Fruit fly (Drosophila melanogaster) whole organism, pupa: ENCODE results near the gene CG3792.
A peak's percentile ranks its signal among the peaks of the same experiment; 100 is the strongest.

ENCODE experiments used
- CG10348 ChIP-seq: fragments of 200-800 bp; sonication (Bioruptor generic); IDR thresholded peaks from 2 replicates; pipeline ENCODE4 v1.3.6; 2022; ENCODE audit warnings: missing biosample characterization, missing genetic modification characterization
- CG12605 ChIP-seq: fragments of 200-800 bp; sonication (Bioruptor generic); IDR thresholded peaks from 2 replicates; pipeline ENCODE4 v1.3.6; 2022; ENCODE audit warnings: missing biosample characterization, missing genetic modification characterization
- CG13204 ChIP-seq: fragments of 200-800 bp; sonication (Bioruptor generic); optimal IDR thresholded peaks from 2 replicates; lab custom pipeline; 2018; ENCODE audit warnings: missing biosample characterization, mild to moderate bottlenecking, missing genetic modification characterization, moderate library complexity
- CG14655 ChIP-seq: fragments of 200-800 bp; sonication (Bioruptor generic); optimal IDR thresholded peaks from 3 replicates; lab custom pipeline; 2017; ENCODE audit warnings: mild to moderate bottlenecking, missing biosample characterization, missing genetic modification reagents, missing genetic modification characterization
- CG15710 ChIP-seq: fragments of 200-800 bp; sonication (Bioruptor generic); optimal IDR thresholded peaks from 2 replicates; lab custom pipeline; 2018; ENCODE audit warnings: missing biosample characterization, mild to moderate bottlenecking, missing genetic modification characterization, moderate library complexity
- CG17806 ChIP-seq: fragments of 200-800 bp; sonication (Bioruptor generic); optimal IDR thresholded peaks from 2 replicates; lab custom pipeline; 2018; ENCODE audit warnings: missing biosample characterization, mild to moderate bottlenecking, missing genetic modification characterization, moderate library complexity
- CG32121 ChIP-seq: fragments of 200-800 bp; sonication (Bioruptor generic); IDR thresholded peaks from 2 replicates; pipeline ENCODE4 v1.3.6; 2022; ENCODE audit warnings: missing biosample characterization, missing genetic modification characterization
- CG34367 ChIP-seq: fragments of 200-800 bp; sonication (Bioruptor generic); optimal IDR thresholded peaks from 2 replicates; lab custom pipeline; 2018; ENCODE audit warnings: missing biosample characterization, mild to moderate bottlenecking, missing genetic modification characterization
- CG4496 ChIP-seq: fragments of 200-800 bp; sonication (Bioruptor generic); IDR thresholded peaks from 3 replicates; pipeline ENCODE4 v1.3.6; 2022; ENCODE audit warnings: missing biosample characterization, missing genetic modification characterization
- CG8159 ChIP-seq: fragments of 200-800 bp; sonication (Bioruptor generic); optimal IDR thresholded peaks from 3 replicates; lab custom pipeline; 2018; ENCODE audit warnings: missing biosample characterization, mild to moderate bottlenecking, missing genetic modification characterization, moderate library complexity
- CG8301 ChIP-seq: fragments of 200-800 bp; sonication (Bioruptor generic); optimal IDR thresholded peaks from 2 replicates; lab custom pipeline; 2018; ENCODE audit warnings: missing biosample characterization, mild to moderate bottlenecking, missing genetic modification characterization
- CG9948 ChIP-seq: fragments of 200-800 bp; sonication (Bioruptor generic); optimal IDR thresholded peaks from 2 replicates; lab custom pipeline; 2018; ENCODE audit warnings: missing biosample characterization, mild to moderate bottlenecking, missing genetic modification characterization, moderate library complexity
- D1 ChIP-seq: fragments of 200-800 bp; sonication (Bioruptor generic); optimal IDR thresholded peaks from 2 replicates; lab custom pipeline; 2018; ENCODE audit warnings: missing biosample characterization, mild to moderate bottlenecking, missing genetic modification characterization, moderate library complexity
- EcR ChIP-seq: fragments of 200-800 bp; sonication (Bioruptor generic); optimal IDR thresholded peaks from 3 replicates; lab custom pipeline; 2019; ENCODE audit warnings: missing biosample characterization, missing genetic modification characterization, mild to moderate bottlenecking, moderate library complexity, missing genetic modification reagents
- Ets98B ChIP-seq: fragments of 200-800 bp; sonication (Bioruptor generic); IDR thresholded peaks from 2 replicates; pipeline ENCODE4 v1.3.6; 2022; ENCODE audit warnings: missing biosample characterization, missing genetic modification characterization
- Pif1A ChIP-seq: fragments of 200-800 bp; sonication (Bioruptor generic); optimal IDR thresholded peaks from 3 replicates; lab custom pipeline; 2016; ENCODE audit warnings: missing biosample characterization, missing genetic modification characterization
- Pif1B ChIP-seq: fragments of 200-800 bp; sonication (Bioruptor generic); optimal IDR thresholded peaks from 3 replicates; lab custom pipeline; 2016; ENCODE audit warnings: missing biosample characterization, missing genetic modification characterization
- Snoo ChIP-seq: fragments of 200-800 bp; sonication (Bioruptor generic); optimal IDR thresholded peaks from 3 replicates; lab custom pipeline; 2017; ENCODE audit warnings: missing biosample characterization, mild to moderate bottlenecking, missing genetic modification characterization, inconsistent platforms
- fd96Ca ChIP-seq: fragments of 200-800 bp; sonication (Bioruptor generic); IDR thresholded peaks from 3 replicates; pipeline ENCODE4 v1.3.6; 2022; ENCODE audit warnings: missing biosample characterization, missing genetic modification characterization
- gl ChIP-seq: fragments of 200-800 bp; sonication (Bioruptor generic); optimal IDR thresholded peaks from 2 replicates; lab custom pipeline; 2018; ENCODE audit warnings: missing biosample characterization, mild to moderate bottlenecking, missing genetic modification characterization
- rn ChIP-seq: fragments of 200-800 bp; sonication (Bioruptor generic); IDR thresholded peaks from 2 replicates; pipeline ENCODE4 v1.3.6; 2022; ENCODE audit warnings: missing biosample characterization, missing genetic modification characterization

The CG3792 gene

dm6 chr2L:4942257-4942792 is 34.8 kb upstream of the CG3792 start, which contains the start of gene synr:
Gene synr, plus strand, starts transcription at chr2L:4942742.
- TF ChIP-seq fd96Ca (GFP tag; lab: Robert Waterston, UW) (no peak), CG8159 (tag; lab: Kevin White, UChicago) (peak; percentile 24), CG13204 (GFP tag; lab: Kevin White, UChicago) (no peak), CG8301 (no peak)

- peak; percentile 97 for TF ChIP-seq CG8301
- TF ChIP-seq Snoo (tag; lab: Kevin White, UChicago), result peak; percentile 96
- TF ChIP-seq CG15710 (tag; lab: Kevin White, UChicago), result peak; percentile 99
- TF ChIP-seq CG32121, result peak; percentile 97
- peak; percentile 98 for TF ChIP-seq CG12605 (GFP tag; lab: Robert Waterston, UW)
- TF ChIP-seq Ets98B (GFP tag; lab: Robert Waterston, UW), result peak; percentile 97
- TF ChIP-seq Pif1A (GFP tag; lab: Kevin White, UChicago), result peak; percentile 93
- TF ChIP-seq CG17806 (tag; lab: Kevin White, UChicago), result peak; percentile 97
- peak; percentile 90 for TF ChIP-seq CG10348 (GFP tag; lab: Robert Waterston, UW)
- peak; percentile 91 for TF ChIP-seq Pif1B
- TF ChIP-seq CG9948 (tag; lab: Kevin White, UChicago), result peak; percentile 95
- peak; percentile 97 for TF ChIP-seq CG34367
- peak; percentile 97 for TF ChIP-seq CG8159 (tag; lab: Kevin White, UChicago)
- peak; percentile 99 for TF ChIP-seq CG4496 (GFP tag; lab: Robert Waterston, UW)
- TF ChIP-seq EcR (GFP tag; lab: Kevin White, UChicago), result no peak
- peak; percentile 97 for TF ChIP-seq rn
- TF ChIP-seq D1 (tag; lab: Kevin White, UChicago), result peak; percentile 90
- peak; percentile 93 for TF ChIP-seq fd96Ca (GFP tag; lab: Robert Waterston, UW)
- peak; percentile 98 for TF ChIP-seq CG14655 (GFP tag; lab: Kevin White, UChicago)
- no peak for TF ChIP-seq CG13204 (GFP tag; lab: Kevin White, UChicago)
- peak; percentile 89 for TF ChIP-seq gl (tag; lab: Kevin White, UChicago)
- TF ChIP-seq, all 21 proteins: peak for 19
These were observed 31.8 kb upstream of the CG3792 start, which contains the start of the genes mRpL24 and betaggt-I for dm6 chr2L:4945300-4945699. Gene mRpL24, minus strand, starts transcription at chr2L:4945361. Gene betaggt-I, plus strand, starts transcription at chr2L:4945579.

- TF ChIP-seq Ets98B (GFP tag; lab: Robert Waterston, UW), result no peak
- TF ChIP-seq CG4496 (GFP tag; lab: Robert Waterston, UW), result no peak
- TF ChIP-seq CG14655 (GFP tag; lab: Kevin White, UChicago), result no peak
- no peak for TF ChIP-seq Pif1B
- no peak for TF ChIP-seq D1 (tag; lab: Kevin White, UChicago)
- no peak for TF ChIP-seq rn
- no peak for TF ChIP-seq EcR (GFP tag; lab: Kevin White, UChicago)
- no peak for TF ChIP-seq CG8301
- no peak for TF ChIP-seq Pif1A (GFP tag; lab: Kevin White, UChicago)
- no peak for TF ChIP-seq CG34367
- TF ChIP-seq CG15710 (tag; lab: Kevin White, UChicago), result no peak
- TF ChIP-seq CG8159 (tag; lab: Kevin White, UChicago), result no peak
- TF ChIP-seq CG10348 (GFP tag; lab: Robert Waterston, UW), result no peak
- no peak for TF ChIP-seq CG12605 (GFP tag; lab: Robert Waterston, UW)
- no peak for TF ChIP-seq gl (tag; lab: Kevin White, UChicago)
- no peak for TF ChIP-seq CG9948 (tag; lab: Kevin White, UChicago)
- no peak for TF ChIP-seq CG17806 (tag; lab: Kevin White, UChicago)
- no peak for TF ChIP-seq CG13204 (GFP tag; lab: Kevin White, UChicago)
- TF ChIP-seq CG32121, result no peak
These were observed 27.6 kb upstream of the CG3792 start, which contains the start of gene jet for dm6 chr2L:4949453-4950045. Gene jet, minus strand, starts transcription at chr2L:4949784.

- TF ChIP-seq CG4496 (GFP tag; lab: Robert Waterston, UW) (no peak), CG10348 (GFP tag; lab: Robert Waterston, UW) (no peak), CG13204 (GFP tag; lab: Kevin White, UChicago) (no peak), CG8301 (no peak), Pif1A (GFP tag; lab: Kevin White, UChicago) (no peak), CG8159 (tag; lab: Kevin White, UChicago) (no peak), Pif1B (no peak), D1 (tag; lab: Kevin White, UChicago) (no peak), gl (tag; lab: Kevin White, UChicago) (no peak), EcR (GFP tag; lab: Kevin White, UChicago) (no peak), Ets98B (GFP tag; lab: Robert Waterston, UW) (no peak), CG12605 (GFP tag; lab: Robert Waterston, UW) (no peak), CG17806 (tag; lab: Kevin White, UChicago) (no peak), fd96Ca (GFP tag; lab: Robert Waterston, UW) (no peak), rn (no peak)
These were observed 26.4 kb upstream of the CG3792 start, which contains the start of gene Jon25Biii for dm6 chr2L:4950667-4951066. Gene Jon25Biii, minus strand, starts transcription at chr2L:4950767.

- TF ChIP-seq CG17806 (tag; lab: Kevin White, UChicago), result no peak
- TF ChIP-seq Pif1A (GFP tag; lab: Kevin White, UChicago), result no peak
- TF ChIP-seq CG10348 (GFP tag; lab: Robert Waterston, UW), result no peak
- no peak for TF ChIP-seq CG13204 (GFP tag; lab: Kevin White, UChicago)
- no peak for TF ChIP-seq CG34367
- no peak for TF ChIP-seq CG4496 (GFP tag; lab: Robert Waterston, UW)
These were observed 24.0 kb upstream of the CG3792 start, which contains the start of gene Jon25Bii for dm6 chr2L:4953086-4953570. Gene Jon25Bii, minus strand, starts transcription at chr2L:4953136.
